Fruit fly (Drosophila melanogaster) whole organism, wandering third instar larva: Measurements from ENCODE around the gene mus101.

Experiments
- Abd-B ChIP-seq: fragments of >200 bp; optimal IDR thresholded peaks from 2 replicates; lab custom pipeline; 2017; ENCODE audit warnings: missing biosample characterization, missing genetic modification characterization
- Rel ChIP-seq, 2 experiments: fragments of 200-800 bp; sonication (Bioruptor generic) in 1 of 2; optimal IDR thresholded peaks; 2 replicates in 1 of 2; 3 replicates in 1 of 2; lab custom pipeline; 2016 to 2019; ENCODE audit warnings: mild to moderate bottlenecking in 2 of 2, missing biosample characterization in 2 of 2, missing genetic modification characterization in 2 of 2, moderate library complexity in 1 of 2
- psq ChIP-seq: fragments of 200-800 bp; sonication (Bioruptor generic); optimal IDR thresholded peaks from 3 replicates; lab custom pipeline; 2017; ENCODE audit warnings: missing biosample characterization, mild to moderate bottlenecking, missing genetic modification characterization, moderate library complexity

DNA sequence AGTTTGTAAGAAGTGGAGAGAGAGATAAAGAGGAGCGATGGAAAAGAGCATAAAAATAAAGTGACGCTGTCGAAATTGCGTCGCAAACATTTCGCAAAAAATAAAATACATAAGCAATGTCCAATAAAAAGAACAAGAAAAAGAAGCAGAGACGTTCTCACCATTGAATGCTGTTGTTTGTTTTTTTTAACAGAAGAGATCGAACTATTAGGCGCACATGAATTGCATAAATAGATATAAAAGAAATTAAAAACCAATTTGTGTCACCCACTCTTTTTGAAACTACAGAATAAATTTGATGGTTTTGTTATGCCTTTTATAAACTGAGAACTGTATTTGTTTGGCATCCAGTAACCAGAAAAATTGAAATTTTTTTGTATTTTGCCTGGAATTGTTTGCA is 31.7 kb downstream of the mus101 start:
- TF ChIP-seq Abd-B: no peak
- no peak for TF ChIP-seq psq
- no peak for TF ChIP-seq Rel (GFP tag; optimal IDR thresholded peaks at IDR 0.05; lab: Kevin White, UChicago)
- no peak for TF ChIP-seq Rel (tag; optimal IDR thresholded peaks at IDR 0.05; lab: Kevin White, UChicago)
